Fruit fly (Drosophila melanogaster): ENCODE measurements around the gene oaf.

oaf gene

dm6 chr2L:2473842-2474386, 18.8 kb upstream of the oaf start:
- no peak for TF ChIP-seq CG17801 (GFP tag; optimal IDR thresholded peaks at IDR 0.05; ENCODE audit: partially characterized antibody)

DNA sequence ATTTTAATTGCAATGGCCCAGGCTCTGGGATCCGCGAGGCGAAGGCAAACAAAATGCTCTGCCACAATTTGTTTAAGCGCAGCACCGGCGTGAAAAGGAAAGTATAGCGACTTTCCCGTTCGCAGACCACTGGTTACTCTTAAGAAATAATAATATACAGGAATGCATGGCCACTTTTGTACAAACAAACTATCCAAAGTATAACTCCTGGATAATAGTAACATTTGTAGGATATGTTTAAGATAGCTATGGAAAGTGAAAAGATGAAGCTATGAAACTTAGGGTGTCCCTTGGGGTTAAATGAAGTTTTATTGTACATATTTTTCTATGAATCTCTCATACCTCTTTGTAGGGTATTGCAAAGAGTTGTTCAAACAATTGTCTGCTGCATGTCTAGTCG, 14.4 kb upstream of the oaf start:
- no peak for TF ChIP-seq CG17801 (GFP tag; optimal IDR thresholded peaks at IDR 0.05; ENCODE audit: partially characterized antibody)

DNA sequence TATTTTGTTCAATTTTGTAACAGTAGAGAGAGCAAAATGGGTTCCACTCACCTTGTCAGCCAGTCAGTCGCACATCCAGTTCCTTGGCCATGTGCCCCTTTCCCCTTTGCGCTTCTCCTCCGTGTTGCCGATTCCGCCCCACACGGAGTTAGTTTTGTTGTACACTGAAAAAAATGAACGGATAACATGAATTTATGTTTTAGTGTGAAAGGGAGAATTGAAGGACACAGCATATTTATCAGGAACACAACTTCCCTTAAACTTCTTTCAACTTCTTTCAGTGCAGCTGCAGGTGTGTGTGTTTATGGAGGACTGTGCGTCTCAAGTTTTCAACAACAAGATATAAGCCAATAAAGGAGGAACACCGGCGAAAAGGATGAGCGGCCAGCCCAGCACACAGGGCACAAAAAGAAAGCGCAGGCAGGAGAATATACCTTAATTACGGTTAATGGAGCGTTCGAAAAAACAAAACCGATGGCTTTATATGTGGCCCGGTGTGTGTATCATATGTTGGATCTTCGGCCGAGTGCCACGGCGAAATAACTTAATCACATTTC, 11.5 kb upstream of the oaf start:
- no peak for TF ChIP-seq CG17801 (GFP tag; optimal IDR thresholded peaks at IDR 0.05; ENCODE audit: partially characterized antibody)

- TF ChIP-seq CG17801 (GFP tag; optimal IDR thresholded peaks at IDR 0.05; ENCODE audit: partially characterized antibody) = no peak
These were observed 8.8 kb upstream of the oaf start for dm6 chr2L:2483720-2484507.

dm6 chr2L:2485272-2485671, 7.5 kb upstream of the oaf start:
- TF ChIP-seq CG17801 (GFP tag; optimal IDR thresholded peaks at IDR 0.05; ENCODE audit: partially characterized antibody) = no peak

dm6 chr2L:2486851-2487250, 5.9 kb upstream of the oaf start:
- TF ChIP-seq CG17801 (GFP tag; optimal IDR thresholded peaks at IDR 0.05; ENCODE audit: partially characterized antibody) = no peak

dm6 chr2L:2492571-2492691, 324 bp upstream of the oaf start, which contains the start of gene Slh:
TSS of gene Slh (minus strand) at chr2L:2492671.
- no peak for TF ChIP-seq CG17801 (GFP tag; optimal IDR thresholded peaks at IDR 0.05; ENCODE audit: partially characterized antibody)

DNA sequence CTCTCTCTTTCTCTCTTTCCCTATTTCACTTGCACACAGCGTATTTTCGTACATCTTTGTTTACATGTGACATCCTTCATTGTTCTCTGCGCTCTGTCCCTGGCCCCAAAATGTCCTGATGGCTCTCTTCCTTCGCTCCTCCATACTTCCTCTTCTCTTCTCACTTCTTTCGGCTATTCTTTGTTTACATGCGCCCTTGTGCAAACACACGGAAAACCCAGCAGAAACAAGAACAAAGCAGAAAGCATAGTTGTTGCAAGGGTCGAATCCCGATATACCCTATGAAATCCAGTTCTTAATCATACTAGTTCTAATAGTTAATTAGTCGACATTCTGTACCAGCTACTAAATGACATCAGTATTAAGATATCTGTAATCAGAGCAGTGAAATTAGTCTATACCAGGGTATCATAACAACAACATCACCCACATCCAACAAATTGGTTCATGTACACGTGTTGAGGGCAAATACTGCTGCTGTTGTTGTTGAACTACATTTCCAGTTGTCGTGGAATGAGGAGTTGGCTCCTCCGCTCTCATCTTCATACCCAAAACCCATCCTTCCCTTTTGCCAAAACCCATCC, 1.9 kb downstream of the oaf start:
- TF ChIP-seq CG17801 (GFP tag; optimal IDR thresholded peaks at IDR 0.05; ENCODE audit: partially characterized antibody) = no peak

dm6 chr2L:2501823-2502222, 9.1 kb downstream of the oaf start:
- TF ChIP-seq CG17801 (GFP tag; optimal IDR thresholded peaks at IDR 0.05; ENCODE audit: partially characterized antibody) = no peak

- TF ChIP-seq CG17801 (GFP tag; optimal IDR thresholded peaks at IDR 0.05; ENCODE audit: partially characterized antibody) = no peak
These were observed 25.2 kb downstream of the oaf start, which contains the start of gene CG3528 for dm6 chr2L:2517937-2518336. TSS of gene CG3528 (minus strand) at chr2L:2518037.

DNA sequence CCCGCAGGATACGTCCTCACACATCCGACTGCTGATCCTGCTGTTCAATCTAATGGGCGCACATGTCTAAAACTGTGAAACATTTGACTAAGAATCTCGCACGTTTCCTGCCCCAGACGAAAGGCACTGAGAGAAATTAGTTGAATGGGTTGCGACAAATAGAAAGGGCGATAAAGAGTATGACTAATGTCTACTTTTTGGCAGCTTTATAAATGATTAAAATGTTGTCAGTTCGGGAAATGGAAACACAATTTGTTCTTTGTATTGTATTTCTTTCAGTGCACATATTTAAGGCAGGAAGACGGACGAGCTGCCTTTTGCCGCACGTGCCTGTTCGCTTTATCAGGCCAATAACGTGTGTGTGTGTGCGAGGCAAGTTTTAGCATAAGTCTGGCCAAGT, 35.3 kb downstream of the oaf start:
- TF ChIP-seq CG17801 (GFP tag; optimal IDR thresholded peaks at IDR 0.05; ENCODE audit: partially characterized antibody) = no peak

DNA sequence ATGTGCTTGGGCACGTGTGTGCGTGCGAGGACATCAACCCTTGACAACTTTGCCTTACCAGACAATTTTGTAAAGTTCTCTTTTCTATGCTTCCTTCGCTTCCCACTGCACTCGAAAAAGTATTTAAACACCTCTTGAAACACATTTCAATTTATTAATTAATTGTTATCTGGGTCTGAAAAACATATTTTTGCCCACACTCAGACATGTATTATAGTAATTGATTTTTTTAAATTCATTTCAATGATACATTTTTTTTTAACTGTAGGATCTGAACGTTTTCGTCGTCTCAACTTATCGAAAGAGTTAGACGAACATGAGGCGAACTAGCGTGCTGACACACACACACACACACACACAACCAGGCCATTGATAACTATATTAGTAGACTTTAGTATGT, 49.7 kb downstream of the oaf start:
- no peak for TF ChIP-seq CG17801 (GFP tag; optimal IDR thresholded peaks at IDR 0.05; ENCODE audit: partially characterized antibody)
